Worm (Caenorhabditis elegans): ENCODE measurements around the gene R10F2.6.

R10F2.6 gene

DNA sequence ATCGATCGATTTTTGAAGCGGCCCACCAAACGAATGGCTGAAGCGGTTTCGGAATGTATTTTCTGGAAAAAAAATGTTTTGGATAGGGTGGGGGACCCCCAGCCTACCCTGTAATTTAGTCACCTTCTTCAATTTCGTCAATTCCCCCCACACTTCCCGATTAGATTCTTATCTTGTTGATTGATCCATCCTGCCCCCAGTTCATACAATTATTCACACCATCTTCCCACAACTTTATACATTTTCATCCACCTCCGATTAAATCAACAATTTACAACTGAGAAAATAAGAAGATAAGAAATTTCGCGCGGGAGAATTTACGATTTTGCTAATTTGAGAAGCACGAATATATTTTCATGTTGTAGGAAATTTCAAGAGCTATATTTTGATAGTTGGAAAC is 29.1 kb upstream of the R10F2.6 start:
- TF ChIP-seq C34B4.2 (tag; optimal IDR thresholded peaks at IDR 0.05): no peak
- peak; percentile 20 for TF ChIP-seq tlp-1 (tag; optimal IDR thresholded peaks at IDR 0.05)
- TF ChIP-seq efl-1 (optimal IDR thresholded peaks at IDR 0.05): no peak
- peak in 1 of 2 experiments; percentile 43 for TF ChIP-seq efl-1 (GFP tag; optimal IDR thresholded peaks at IDR 0.05 in 1 of 2)

DNA sequence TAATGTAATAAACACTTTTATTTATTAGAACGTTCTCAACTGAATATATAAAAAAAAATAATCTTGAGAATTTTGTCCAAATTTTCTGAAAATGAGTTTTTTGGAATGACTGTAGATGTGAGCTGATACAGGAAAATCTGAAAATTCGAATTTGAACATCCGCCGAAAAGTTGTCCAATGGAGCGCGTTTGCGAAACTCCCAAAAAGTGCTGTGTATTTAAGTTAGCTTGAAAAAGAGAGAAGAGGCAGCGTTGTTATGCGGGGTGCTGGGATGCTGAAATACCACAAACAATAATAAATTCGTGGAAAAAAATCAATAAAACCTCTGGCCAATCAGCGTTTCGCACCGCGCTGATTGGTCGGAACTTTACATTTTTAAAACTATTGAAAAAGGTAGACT is 26.4 kb upstream of the R10F2.6 start:
- peak in 1 of 3 experiments; percentile 44 for TF ChIP-seq dpl-1 (GFP tag; optimal IDR thresholded peaks at IDR 0.05)
- TF ChIP-seq lin-35 (GFP tag; optimal IDR thresholded peaks at IDR 0.05): peak in 1 of 2 experiments; percentile 7
- peak in 1 of 2 experiments; percentile 54 for TF ChIP-seq efl-1 (optimal IDR thresholded peaks at IDR 0.05)
- TF ChIP-seq efl-1 (GFP tag; optimal IDR thresholded peaks at IDR 0.05 in 1 of 2): peak; percentile 52 to 62
- TF ChIP-seq dsc-1 (tag; optimal IDR thresholded peaks at IDR 0.05): no peak

DNA sequence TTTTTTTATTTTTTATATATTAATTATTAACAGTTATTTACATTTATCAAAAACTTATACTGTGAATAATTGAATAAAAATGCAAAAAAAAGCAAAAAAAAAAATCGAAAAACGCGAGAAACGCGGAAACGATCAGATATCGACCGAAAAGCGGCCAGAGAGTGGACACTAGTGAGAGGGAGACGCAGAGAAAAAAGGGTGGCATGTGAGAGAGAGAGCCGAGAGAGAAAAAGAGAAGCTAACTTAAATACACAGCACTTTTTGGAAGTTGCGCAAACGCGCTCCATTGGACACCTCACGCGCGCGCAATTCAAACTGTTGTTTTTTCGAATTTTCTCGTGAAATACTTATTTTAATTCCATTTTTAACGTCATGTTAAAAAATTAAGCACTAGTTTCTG is 22.6 kb upstream of the R10F2.6 start:
- TF ChIP-seq ceh-90 (tag; optimal IDR thresholded peaks at IDR 0.05) (peak; percentile 3), lin-35 (GFP tag; optimal IDR thresholded peaks at IDR 0.05) (peak; percentile 92 to 95), nhr-85 (tag) (peak; percentile 92), zag-1 (tag; optimal IDR thresholded peaks at IDR 0.05) (no peak), pqm-1 (tag; optimal IDR thresholded peaks at IDR 0.05) (no peak), elt-3 (tag; optimal IDR thresholded peaks at IDR 0.05) (peak in 2 of 6 experiments; percentile 8 to 29), pax-3 (tag; optimal IDR thresholded peaks at IDR 0.05) (peak; percentile 66), nhr-20 (tag; optimal IDR thresholded peaks at IDR 0.05) (peak; percentile 89), aly-2 (tag; optimal IDR thresholded peaks at IDR 0.05) (peak; percentile 40), tbx-2 (tag; optimal IDR thresholded peaks at IDR 0.05) (peak; percentile 87), nhr-77 (tag; optimal IDR thresholded peaks at IDR 0.05) (peak; percentile 57), pag-3 (tag; optimal IDR thresholded peaks at IDR 0.05; ENCODE audit: borderline replicate concordance, insufficient read depth) (no peak), snu-23 (GFP tag; optimal IDR thresholded peaks at IDR 0.05) (peak; percentile 94), efl-1 (optimal IDR thresholded peaks at IDR 0.05) (peak; percentile 83 to 95), efl-1 (GFP tag; optimal IDR thresholded peaks at IDR 0.05 in 1 of 2) (peak; percentile 93 to 99), C04F5.9 (tag; optimal IDR thresholded peaks at IDR 0.05) (peak; percentile 38), fkh-10 (GFP tag; optimal IDR thresholded peaks at IDR 0.05) (peak; percentile 45), unc-86 (tag; optimal IDR thresholded peaks at IDR 0.05) (peak; percentile 85), alr-1 (tag; optimal IDR thresholded peaks at IDR 0.05; ENCODE audit: borderline replicate concordance) (no peak), C16A3.4 (tag; optimal IDR thresholded peaks at IDR 0.05) (peak; percentile 81), unc-62 (GFP tag; optimal IDR thresholded peaks at IDR 0.05) (no peak), lin-13 (GFP tag; optimal IDR thresholded peaks at IDR 0.05) (peak; percentile 81), nhr-84 (tag; optimal IDR thresholded peaks at IDR 0.05) (no peak), lir-3 (tag; optimal IDR thresholded peaks at IDR 0.05; ENCODE audit: poor library complexity) (no peak), egl-13 (tag; optimal IDR thresholded peaks at IDR 0.05) (peak; percentile 66), dpl-1 (GFP tag; optimal IDR thresholded peaks at IDR 0.05) (peak; percentile 90 to 91 (median 90)), ets-5 (GFP tag; IDR thresholded peaks at IDR 0.05) (no peak), swsn-7 (tag; optimal IDR thresholded peaks at IDR 0.05) (peak; percentile 88), xbp-1 (tag; optimal IDR thresholded peaks at IDR 0.05) (peak; percentile 86), unc-98 (GFP tag; IDR thresholded peaks at IDR 0.05) (peak; percentile 77), tlp-1 (tag; optimal IDR thresholded peaks at IDR 0.05) (no peak), hpl-2 (GFP tag; optimal IDR thresholded peaks at IDR 0.05) (peak; percentile 5), hlh-17 (GFP tag; optimal IDR thresholded peaks at IDR 0.05; ENCODE audit: borderline replicate concordance) (no peak), lsy-2 (tag; optimal IDR thresholded peaks at IDR 0.05) (peak; percentile 84 to 90), lin-14 (GFP tag; optimal IDR thresholded peaks at IDR 0.05) (peak; percentile 93), nhr-11 (tag; optimal IDR thresholded peaks at IDR 0.05) (peak; percentile 48), aha-1 (tag; optimal IDR thresholded peaks at IDR 0.05) (no peak), elt-2 (tag; optimal IDR thresholded peaks at IDR 0.05) (no peak), snpc-4 (tag; optimal IDR thresholded peaks at IDR 0.05) (peak; percentile 52), mdl-1 (tag; optimal IDR thresholded peaks at IDR 0.05) (peak in 1 of 2 experiments; percentile 70), unc-130 (tag; optimal IDR thresholded peaks at IDR 0.05) (peak; percentile 69), dsc-1 (tag; optimal IDR thresholded peaks at IDR 0.05) (peak; percentile 81), isw-1 (GFP tag; IDR thresholded peaks at IDR 0.05) (peak; percentile 93), ztf-11 (tag; optimal IDR thresholded peaks at IDR 0.05) (peak in 1 of 2 experiments; percentile 48), fkh-8 (tag; optimal IDR thresholded peaks at IDR 0.05) (peak; percentile 88), mep-1 (tag; optimal IDR thresholded peaks at IDR 0.05) (peak; percentile 83)
